Worm (Caenorhabditis elegans): ENCODE data around the gene srg-48.

Gene srg-48

ce11 chrIV:7097450-7097849 is 25.2 kb downstream of the srg-48 start:
- TF ChIP-seq unc-86 (tag; optimal IDR thresholded peaks at IDR 0.05) (no peak), zip-5 (tag; optimal IDR thresholded peaks at IDR 0.05) (no peak), rnt-1 (tag; optimal IDR thresholded peaks at IDR 0.05) (no peak), lin-11 (tag; optimal IDR thresholded peaks at IDR 0.05) (no peak), pag-3 (tag; optimal IDR thresholded peaks at IDR 0.05; ENCODE audit: borderline replicate concordance) (no peak), ref-2 (tag; optimal IDR thresholded peaks at IDR 0.05) (no peak), hlh-13 (GFP tag; optimal IDR thresholded peaks at IDR 0.05) (no peak), ets-4 (tag; optimal IDR thresholded peaks at IDR 0.05) (no peak), fkh-6 (tag; optimal IDR thresholded peaks at IDR 0.05) (no peak), ceh-2 (tag; optimal IDR thresholded peaks at IDR 0.05) (no peak), fkh-10 (GFP tag; optimal IDR thresholded peaks at IDR 0.05) (no peak), odd-2 (tag; optimal IDR thresholded peaks at IDR 0.05) (no peak), F13H6.1 (tag; optimal IDR thresholded peaks at IDR 0.05) (no peak), pax-1 (tag; optimal IDR thresholded peaks at IDR 0.05) (no peak)

- TF ChIP-seq ets-4 (tag; optimal IDR thresholded peaks at IDR 0.05) (no peak), pha-2 (tag; optimal IDR thresholded peaks at IDR 0.05) (no peak), nhr-232 (tag; optimal IDR thresholded peaks at IDR 0.05) (no peak), ref-2 (tag; optimal IDR thresholded peaks at IDR 0.05) (no peak), F13H6.1 (tag; optimal IDR thresholded peaks at IDR 0.05) (peak; percentile 19), elt-4 (tag; optimal IDR thresholded peaks at IDR 0.05) (no peak), ceh-6 (GFP tag; optimal IDR thresholded peaks at IDR 0.05) (no peak), hlh-15 (tag; optimal IDR thresholded peaks at IDR 0.05) (no peak), K09A11.1 (tag; optimal IDR thresholded peaks at IDR 0.05; ENCODE audit: insufficient read depth) (no peak), K02D7.2 (tag; optimal IDR thresholded peaks at IDR 0.05) (no peak), tbx-7 (tag; optimal IDR thresholded peaks at IDR 0.05) (no peak), mec-3 (tag; optimal IDR thresholded peaks at IDR 0.05; ENCODE audit: borderline replicate concordance) (no peak), nfya-1 (tag; optimal IDR thresholded peaks at IDR 0.05) (peak; percentile 56), madf-2 (tag; optimal IDR thresholded peaks at IDR 0.05) (no peak), unc-86 (tag; optimal IDR thresholded peaks at IDR 0.05) (no peak), sox-4 (tag; optimal IDR thresholded peaks at IDR 0.05) (no peak), elt-2 (tag; optimal IDR thresholded peaks at IDR 0.05) (no peak), C38D4.7 (GFP tag; optimal IDR thresholded peaks at IDR 0.05) (no peak), unc-3 (GFP tag; conservative IDR thresholded peaks at IDR 0.05) (no peak; the same call in 1 of the 2 replicates), unc-3 (tag; optimal IDR thresholded peaks at IDR 0.05) (no peak), fax-1 (tag; optimal IDR thresholded peaks at IDR 0.05) (no peak), ahr-1 (tag; optimal IDR thresholded peaks at IDR 0.05) (no peak), ztf-16 (tag; optimal IDR thresholded peaks at IDR 0.05) (no peak), gmeb-2 (tag; optimal IDR thresholded peaks at IDR 0.05) (no peak), ama-1 (optimal IDR thresholded peaks at IDR 0.05) (peak; percentile 9), tbx-2 (tag; optimal IDR thresholded peaks at IDR 0.05) (peak; percentile 65), pax-1 (tag; optimal IDR thresholded peaks at IDR 0.05) (no peak), ceh-48 (tag; optimal IDR thresholded peaks at IDR 0.05) (no peak), Y22D7AL.16 (tag; optimal IDR thresholded peaks at IDR 0.05) (no peak), C08G9.2 (tag; optimal IDR thresholded peaks at IDR 0.05) (no peak), fkh-10 (GFP tag; optimal IDR thresholded peaks at IDR 0.05) (no peak), ceh-24 (tag; optimal IDR thresholded peaks at IDR 0.05) (no peak), ceh-9 (tag; optimal IDR thresholded peaks at IDR 0.05) (no peak), lin-11 (tag; optimal IDR thresholded peaks at IDR 0.05) (no peak), ttx-3 (tag; optimal IDR thresholded peaks at IDR 0.05) (no peak), zip-5 (tag; optimal IDR thresholded peaks at IDR 0.05) (no peak), ceh-19 (GFP tag; optimal IDR thresholded peaks at IDR 0.05) (no peak), dve-1 (tag; optimal IDR thresholded peaks at IDR 0.05) (no peak), T23F11.4 (GFP tag; optimal IDR thresholded peaks at IDR 0.05) (no peak), eyg-1 (tag; optimal IDR thresholded peaks at IDR 0.05) (no peak), pat-9 (tag; optimal IDR thresholded peaks at IDR 0.05) (peak; percentile 74), lim-6 (tag; optimal IDR thresholded peaks at IDR 0.05) (no peak), nhr-11 (tag; optimal IDR thresholded peaks at IDR 0.05) (no peak), ceh-18 (tag; optimal IDR thresholded peaks at IDR 0.05) (peak; percentile 89), hlh-13 (GFP tag; optimal IDR thresholded peaks at IDR 0.05) (no peak), sdc-2 (tag; optimal IDR thresholded peaks at IDR 0.05) (no peak)
Measured at ce11 chrIV:7098509-7099065, 26.4 kb downstream of the srg-48 start, which contains the start of gene ZC477.4. Gene ZC477.4, minus strand, starts transcription at chrIV:7098784.

Measured in whole organism, late embryonic.